Worm (Caenorhabditis elegans) whole organism, L4 larva: Measurements from ENCODE around the gene fbxl-4.

Experiments
- R02D3.7 ChIP-seq: fragments of 150-350 bp; sonication (generic microtip); optimal IDR thresholded peaks from 3 replicates; lab custom pipeline; 2014; ENCODE audit warnings: missing biosample characterization, missing genetic modification characterization
- aly-2 ChIP-seq: sonication (generic microtip); optimal IDR thresholded peaks from 2 replicates; lab custom pipeline; 2018; ENCODE audit warnings: missing biosample characterization, missing genetic modification characterization
- fos-1 ChIP-seq: fragments of 150-350 bp; optimal IDR thresholded peaks from 2 replicates; lab custom pipeline; 2014; ENCODE audit warnings: missing biosample characterization, missing genetic modification characterization
- lin-13 ChIP-seq: fragments of 150-350 bp; optimal IDR thresholded peaks from 2 replicates; lab custom pipeline; 2014; ENCODE audit warnings: missing biosample characterization, missing genetic modification reagents, missing genetic modification characterization
- nhr-28 ChIP-seq: fragments of 150-350 bp; optimal IDR thresholded peaks from 2 replicates; lab custom pipeline; 2014; ENCODE audit warnings: missing biosample characterization, missing genetic modification characterization
- ztf-11 ChIP-seq: fragments of 150-350 bp; optimal IDR thresholded peaks from 2 replicates; lab custom pipeline; 2014; ENCODE audit warnings: missing biosample characterization, missing genetic modification characterization

ce11 chrX:6601967-6602366 is 13.4 kb downstream of the fbxl-4 start:
- TF ChIP-seq R02D3.7 (tag; lab: Kevin White, UChicago) (no peak), fos-1 (tag; lab: Kevin White, UChicago) (no peak), nhr-28 (tag; lab: Kevin White, UChicago) (no peak), lin-13 (GFP tag; lab: Kevin White, UChicago) (no peak), aly-2 (tag; lab: Kevin White, UChicago) (no peak), ztf-11 (tag; lab: Kevin White, UChicago) (no peak)
